Fruit fly (Drosophila melanogaster): ENCODE data around the gene Ctu2.

dm6 chr2L:19469751-19470150, 23.3 kb downstream of the Ctu2 start:
- TF ChIP-seq CG8478 (optimal IDR thresholded peaks at IDR 0.05) (no peak), CTCF (optimal IDR thresholded peaks at IDR 0.05) (no peak)
